Fruit fly (Drosophila melanogaster): ENCODE results near the gene Fer1HCH.

The Fer1HCH gene

DNA sequence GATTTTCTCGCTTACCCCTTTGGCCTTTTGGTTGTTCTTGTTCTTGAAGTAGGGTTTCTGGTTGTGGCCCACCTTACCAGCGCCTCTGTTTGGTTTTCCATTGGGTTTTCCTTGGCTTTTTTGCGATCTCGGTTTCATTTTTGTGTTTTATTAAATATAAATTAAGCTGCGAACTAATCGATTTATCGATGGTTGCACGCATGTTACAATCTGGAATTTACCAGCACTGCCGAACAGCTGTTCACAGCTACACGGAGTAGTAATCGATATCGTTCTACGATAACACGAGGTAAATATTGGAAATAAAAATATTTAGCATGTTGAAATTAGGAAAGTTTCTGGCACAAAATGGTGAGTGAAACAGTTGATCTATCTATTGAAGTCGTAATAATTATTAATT lies 35.7 kb upstream of the Fer1HCH start, which contains the start of the genes CG15535 and mRpS18C (continued):
- TF ChIP-seq BtbVII (GFP tag; optimal IDR thresholded peaks at IDR 0.05) (no peak), Sry-δ (GFP tag; optimal IDR thresholded peaks at IDR 0.05) (peak; percentile 56), wek (GFP tag; optimal IDR thresholded peaks at IDR 0.05) (no peak), ase (GFP tag; IDR thresholded peaks at IDR 0.05) (no peak), zf30C (GFP tag; optimal IDR thresholded peaks at IDR 0.05) (no peak), Mad (GFP tag; optimal IDR thresholded peaks at IDR 0.05) (no peak), Camta (GFP tag; optimal IDR thresholded peaks at IDR 0.05) (no peak), Abd-B (GFP tag; optimal IDR thresholded peaks at IDR 0.05) (no peak), Atf-2 (GFP tag; optimal IDR thresholded peaks at IDR 0.05) (no peak), dmrt11E (tag; optimal IDR thresholded peaks at IDR 0.05) (peak; percentile 7), Opbp (GFP tag; IDR thresholded peaks at IDR 0.05; ENCODE audit: partially characterized antibody) (peak; percentile 83; the same call in 2 of the 3 replicates), C15 (GFP tag; IDR thresholded peaks at IDR 0.05) (no peak), CG15011 (GFP tag; optimal IDR thresholded peaks at IDR 0.05) (no peak), Sin3A (optimal IDR thresholded peaks at IDR 0.05) (peak; percentile 0), zfh2 (GFP tag; optimal IDR thresholded peaks at IDR 0.05) (no peak), CG7786 (GFP tag; optimal IDR thresholded peaks at IDR 0.05) (no peak), lbe (GFP tag; optimal IDR thresholded peaks at IDR 0.05) (peak; percentile 27), lmd (GFP tag; IDR thresholded peaks at IDR 0.05) (no peak), Bdp1 (GFP tag; optimal IDR thresholded peaks at IDR 0.05) (no peak), Hand (GFP tag; optimal IDR thresholded peaks at IDR 0.05) (no peak), CG30431 (GFP tag; optimal IDR thresholded peaks at IDR 0.05) (no peak), HLH4C (GFP tag; IDR thresholded peaks at IDR 0.05; ENCODE audit: partially characterized antibody) (peak; percentile 81), nom (GFP tag; optimal IDR thresholded peaks at IDR 0.05) (no peak), CG32767 (GFP tag; IDR thresholded peaks at IDR 0.05) (peak; percentile 53; the same call in 1 of the 2 replicates), CG13287 (GFP tag; IDR thresholded peaks at IDR 0.05; ENCODE audit: partially characterized antibody) (peak; percentile 86), bbx (GFP tag; IDR thresholded peaks at IDR 0.05; ENCODE audit: partially characterized antibody) (peak; percentile 81), vvl (GFP tag; IDR thresholded peaks at IDR 0.05) (peak; percentile 35; the same call in 1 of the 2 replicates), CG15601 (tag; optimal IDR thresholded peaks at IDR 0.05) (no peak), lab (GFP tag; optimal IDR thresholded peaks at IDR 0.05) (no peak), nmo (GFP tag; optimal IDR thresholded peaks at IDR 0.05) (peak; percentile 22), CG2116 (GFP tag; optimal IDR thresholded peaks at IDR 0.05) (peak; percentile 90), CG5953 (GFP tag; IDR thresholded peaks at IDR 0.05) (no peak), fd96Cb (tag; optimal IDR thresholded peaks at IDR 0.05) (no peak), sim (GFP tag; IDR thresholded peaks at IDR 0.05) (no peak), lilli (GFP tag; optimal IDR thresholded peaks at IDR 0.05) (peak; percentile 12), CkIIα-i1 (GFP tag; IDR thresholded peaks at IDR 0.05) (no peak), Atf3 (GFP tag; optimal IDR thresholded peaks at IDR 0.05) (no peak), Blimp-1 (GFP tag; optimal IDR thresholded peaks at IDR 0.05) (no peak), CG1603 (tag; optimal IDR thresholded peaks at IDR 0.05) (peak; percentile 42), CG16813 (GFP tag; IDR thresholded peaks at IDR 0.05; ENCODE audit: partially characterized antibody) (peak; percentile 76), E2f2 (GFP tag; IDR thresholded peaks at IDR 0.05) (peak; percentile 42), jing (GFP tag; optimal IDR thresholded peaks at IDR 0.05) (no peak), rib (GFP tag; IDR thresholded peaks at IDR 0.05) (no peak), crol (GFP tag; IDR thresholded peaks at IDR 0.05) (no peak), gt (GFP tag; IDR thresholded peaks at IDR 0.05) (no peak), mirr (GFP tag; optimal IDR thresholded peaks at IDR 0.05) (no peak), D (optimal IDR thresholded peaks at IDR 0.05) (no peak), D (GFP tag; optimal IDR thresholded peaks at IDR 0.05) (no peak), CG42726 (GFP tag; IDR thresholded peaks at IDR 0.05; ENCODE audit: partially characterized antibody) (no peak; the same call in 1 of the 2 replicates), Bteb2 (GFP tag; optimal IDR thresholded peaks at IDR 0.05) (no peak), H2.0 (GFP tag; IDR thresholded peaks at IDR 0.05) (no peak), CG17385 (GFP tag; optimal IDR thresholded peaks at IDR 0.05) (no peak)
